Fruit fly (Drosophila melanogaster) whole organism, embryonic: Measurements from ENCODE around the gene CG15446.

Experiments used
- B-H2 ChIP-seq: fragments of 200-800 bp; sonication (Bioruptor generic); optimal IDR thresholded peaks from 2 replicates; lab custom pipeline; 2018; ENCODE audit warnings: missing biosample characterization, mild to moderate bottlenecking, missing genetic modification characterization
- BEAF-32 ChIP-seq: fragments of 200-800 bp; sonication (Bioruptor generic); optimal IDR thresholded peaks from 3 replicates; lab custom pipeline; 2017; ENCODE audit warnings: missing biosample characterization, missing genetic modification characterization, mild to moderate bottlenecking, moderate library complexity, missing genetic modification reagents
- CG10147 ChIP-seq: fragments of 200-800 bp; sonication (Bioruptor generic); optimal IDR thresholded peaks from 2 replicates; lab custom pipeline; 2019; ENCODE audit warnings: missing biosample characterization, mild to moderate bottlenecking, missing genetic modification characterization, moderate library complexity
- CG10565 ChIP-seq: fragments of 200-800 bp; sonication (Bioruptor generic); optimal IDR thresholded peaks from 3 replicates; lab custom pipeline; 2016; ENCODE audit warnings: missing biosample characterization, mild to moderate bottlenecking, missing genetic modification characterization
- CG12236 ChIP-seq: fragments of 200-800 bp; sonication (Bioruptor generic); optimal IDR thresholded peaks from 2 replicates; lab custom pipeline; 2016; ENCODE audit warnings: missing biosample characterization, missing genetic modification characterization
- CG14441 ChIP-seq: fragments of 200-800 bp; sonication (Bioruptor generic); IDR thresholded peaks from 2 replicates; pipeline ENCODE4 v1.3.6; 2022; ENCODE audit warnings: missing biosample characterization, missing genetic modification characterization
- CG15601 ChIP-seq: fragments of 200-800 bp; sonication (Bioruptor generic); optimal IDR thresholded peaks from 3 replicates; lab custom pipeline; 2019; ENCODE audit warnings: missing biosample characterization, mild to moderate bottlenecking, missing genetic modification characterization, moderate library complexity
- CG18262 ChIP-seq: fragments of 200-800 bp; optimal IDR thresholded peaks from 3 replicates; lab custom pipeline; 2019; ENCODE audit warnings: missing biosample characterization, mild to moderate bottlenecking, missing genetic modification characterization, moderate library complexity
- CG18764 ChIP-seq: fragments of 200-800 bp; sonication (Bioruptor generic); optimal IDR thresholded peaks from 3 replicates; lab custom pipeline; 2016; ENCODE audit warnings: missing biosample characterization, missing genetic modification characterization
- CG3163 ChIP-seq: fragments of 200-800 bp; sonication (Bioruptor generic); optimal IDR thresholded peaks from 3 replicates; lab custom pipeline; 2016; ENCODE audit warnings: missing biosample characterization, missing genetic modification characterization
- CG3281 ChIP-seq: fragments of 200-800 bp; sonication (Bioruptor generic); optimal IDR thresholded peaks from 3 replicates; lab custom pipeline; 2017; ENCODE audit warnings: missing biosample characterization, mild to moderate bottlenecking, missing genetic modification characterization
- CG3726 ChIP-seq: fragments of 200-800 bp; sonication (Bioruptor generic); IDR thresholded peaks from 3 replicates; pipeline ENCODE4, ENCODE4 v1.3.6; 2022; ENCODE audit warnings: missing biosample characterization, missing genetic modification characterization
- CG3838 ChIP-seq: fragments of 200-800 bp; sonication (Bioruptor generic); optimal IDR thresholded peaks from 3 replicates; lab custom pipeline; 2016; ENCODE audit warnings: missing biosample characterization, missing genetic modification characterization
- CG4404 ChIP-seq: fragments of 200-800 bp; sonication (Bioruptor generic); IDR thresholded peaks from 2 replicates; pipeline ENCODE4 v1.3.6; 2022; ENCODE audit warnings: missing biosample characterization, missing genetic modification characterization
- CG4617 ChIP-seq: fragments of 200-800 bp; sonication (Bioruptor generic); optimal IDR thresholded peaks from 3 replicates; lab custom pipeline; 2016; ENCODE audit warnings: missing biosample characterization, missing genetic modification characterization, borderline replicate concordance
- CG5953 ChIP-seq: fragments of 200-800 bp; sonication (Bioruptor generic); IDR thresholded peaks from 2 replicates; pipeline ENCODE4 v1.3.6; 2022; ENCODE audit warnings: missing biosample characterization, missing genetic modification characterization
- CG6791 ChIP-seq: fragments of 200-800 bp; sonication (Bioruptor generic); IDR thresholded peaks from 3 replicates; pipeline ENCODE4 v1.3.6; 2022; ENCODE audit warnings: missing biosample characterization, missing genetic modification characterization; ENCODE audit not compliant: partially characterized antibody
- CTCF ChIP-seq: fragments of 200-800 bp; sonication (Bioruptor generic); optimal IDR thresholded peaks from 2 replicates; lab custom pipeline; 2017; ENCODE audit warnings: missing biosample characterization, mild to moderate bottlenecking, missing genetic modification characterization, moderate library complexity
- CrebB ChIP-seq: fragments of 200-800 bp; sonication (Bioruptor generic); optimal IDR thresholded peaks from 3 replicates; lab custom pipeline; 2018; ENCODE audit warnings: missing biosample characterization, mild to moderate bottlenecking, missing genetic modification characterization
- Eip74EF ChIP-seq, 2 experiments: fragments of 200-800 bp in 1 of 2; fragments of >200 bp in 1 of 2; sonication (Bioruptor generic) in 1 of 2; optimal IDR thresholded peaks; 2 replicates each; lab custom pipeline; 2017 to 2019; ENCODE audit warnings: missing biosample characterization in 2 of 2, missing genetic modification characterization in 2 of 2, mild to moderate bottlenecking in 1 of 2, moderate library complexity in 1 of 2
- GATAe ChIP-seq: fragments of 200-800 bp; sonication (Bioruptor generic); conservative IDR thresholded peaks from 2 replicates; pipeline ENCODE4 v1.3.6; 2022; ENCODE audit warnings: missing biosample characterization, missing genetic modification characterization
- H15 ChIP-seq: fragments of 200-800 bp; sonication (Bioruptor generic); IDR thresholded peaks from 3 replicates; pipeline ENCODE4 v1.3.6; 2022; ENCODE audit warnings: missing biosample characterization, missing genetic modification characterization
- HHEX ChIP-seq: fragments of 200-800 bp; sonication (Bioruptor generic); optimal IDR thresholded peaks from 3 replicates; lab custom pipeline; 2017; ENCODE audit warnings: missing biosample characterization, mild to moderate bottlenecking, missing genetic modification characterization, missing genetic modification reagents
- Hmr ChIP-seq: fragments of 200-800 bp; sonication (Bioruptor generic); optimal IDR thresholded peaks from 3 replicates; lab custom pipeline; 2017; ENCODE audit warnings: mild to moderate bottlenecking, missing biosample characterization, missing genetic modification reagents, missing genetic modification characterization
- Jarid2 ChIP-seq: fragments of 200-800 bp; sonication (Bioruptor generic); optimal IDR thresholded peaks from 3 replicates; lab custom pipeline; 2017; ENCODE audit warnings: mild to moderate bottlenecking, missing biosample characterization, missing genetic modification reagents, missing genetic modification characterization
- Lhr ChIP-seq: fragments of 200-800 bp; sonication (Bioruptor generic); optimal IDR thresholded peaks from 3 replicates; lab custom pipeline; 2017; ENCODE audit warnings: mild to moderate bottlenecking, missing biosample characterization, missing genetic modification reagents, missing genetic modification characterization
- Nf-YA ChIP-seq: fragments of 200-800 bp; sonication (Bioruptor generic); IDR thresholded peaks from 2 replicates; pipeline ENCODE4 v1.3.6; 2022; ENCODE audit warnings: missing biosample characterization, missing genetic modification characterization
- Sox102F ChIP-seq: fragments of 200-800 bp; sonication (Bioruptor generic); optimal IDR thresholded peaks from 2 replicates; lab custom pipeline; 2018; ENCODE audit warnings: missing biosample characterization, mild to moderate bottlenecking, missing genetic modification characterization, moderate library complexity
- Vsx1 ChIP-seq: fragments of 200-800 bp; sonication (Bioruptor generic); optimal IDR thresholded peaks from 2 replicates; lab custom pipeline; 2017; ENCODE audit warnings: missing biosample characterization, mild to moderate bottlenecking, missing genetic modification characterization, missing genetic modification reagents
- caup ChIP-seq: fragments of 200-800 bp; sonication (Bioruptor generic); optimal IDR thresholded peaks from 3 replicates; lab custom pipeline; 2017; ENCODE audit warnings: missing biosample characterization, mild to moderate bottlenecking, missing genetic modification characterization, moderate library complexity; ENCODE audit not compliant: severe bottlenecking
- dpn ChIP-seq, 2 experiments: fragments of 200-800 bp; sonication (Bioruptor generic); optimal IDR thresholded peaks; 3 replicates each; lab custom pipeline; 2016; ENCODE audit warnings: missing biosample characterization in 2 of 2, missing genetic modification characterization in 2 of 2
- exex ChIP-seq: fragments of 200-800 bp; sonication (Bioruptor generic); optimal IDR thresholded peaks from 4 replicates; lab custom pipeline; 2018; ENCODE audit warnings: missing biosample characterization, mild to moderate bottlenecking, missing genetic modification characterization, moderate library complexity
- ftz-f1 ChIP-seq: fragments of 200-800 bp; sonication (Bioruptor generic); optimal IDR thresholded peaks from 2 replicates; lab custom pipeline; 2016; ENCODE audit warnings: missing biosample characterization, missing genetic modification characterization
- gsb ChIP-seq: fragments of 200-800 bp; sonication (Bioruptor generic); IDR thresholded peaks from 2 replicates; pipeline ENCODE4 v1.3.6; 2022; ENCODE audit warnings: missing biosample characterization, missing genetic modification characterization
- insv ChIP-seq, 2 experiments: fragments of 200-800 bp; sonication (Bioruptor generic); optimal IDR thresholded peaks; 3 replicates each; lab custom pipeline; 2016 to 2018; ENCODE audit warnings: missing biosample characterization in 2 of 2, missing genetic modification characterization in 2 of 2
- kah ChIP-seq: fragments of 200-800 bp; sonication (Bioruptor generic); optimal IDR thresholded peaks from 2 replicates; lab custom pipeline; 2018; ENCODE audit warnings: missing biosample characterization, mild to moderate bottlenecking, missing genetic modification characterization
- knrl ChIP-seq: fragments of 200-800 bp; sonication (Bioruptor generic); IDR thresholded peaks from 3 replicates; pipeline ENCODE4 v1.3.6; 2022; ENCODE audit warnings: missing biosample characterization, missing genetic modification characterization; ENCODE audit not compliant: partially characterized antibody
- mirr ChIP-seq: fragments of 200-800 bp; sonication (Bioruptor generic); optimal IDR thresholded peaks from 3 replicates; lab custom pipeline; 2018; ENCODE audit warnings: missing biosample characterization, mild to moderate bottlenecking, missing genetic modification characterization
- nau ChIP-seq: fragments of 200-800 bp; sonication (Bioruptor generic); optimal IDR thresholded peaks from 3 replicates; lab custom pipeline; 2017; ENCODE audit warnings: missing biosample characterization, mild to moderate bottlenecking, missing genetic modification characterization, missing genetic modification reagents
- otp ChIP-seq: fragments of 200-800 bp; sonication (Bioruptor generic); IDR thresholded peaks from 3 replicates; pipeline ENCODE4, ENCODE4 v1.3.6; 2022; ENCODE audit warnings: missing biosample characterization, missing genetic modification characterization
- p53 ChIP-seq: fragments of 200-800 bp; sonication (Bioruptor generic); optimal IDR thresholded peaks from 2 replicates; lab custom pipeline; 2016; ENCODE audit warnings: missing biosample characterization, missing genetic modification characterization
- salm ChIP-seq: fragments of 200-800 bp; sonication (Bioruptor generic); optimal IDR thresholded peaks from 2 replicates; lab custom pipeline; 2018; ENCODE audit warnings: missing biosample characterization, mild to moderate bottlenecking, missing genetic modification characterization
- sens ChIP-seq: fragments of 200-800 bp; sonication (Bioruptor generic); peaks from one replicate; lab custom pipeline; 2016; ENCODE audit warnings: missing biosample characterization, missing genetic modification characterization
- sim ChIP-seq: fragments of 200-800 bp; sonication (Bioruptor generic); IDR thresholded peaks from 2 replicates; pipeline ENCODE4 v1.3.6; 2022; ENCODE audit warnings: missing biosample characterization, missing genetic modification characterization
- slou ChIP-seq: fragments of 200-800 bp; sonication (Bioruptor generic); optimal IDR thresholded peaks from 3 replicates; lab custom pipeline; 2016; ENCODE audit warnings: missing biosample characterization, missing genetic modification characterization
- tap ChIP-seq: fragments of 200-800 bp; optimal IDR thresholded peaks from 3 replicates; lab custom pipeline; 2019; ENCODE audit warnings: missing biosample characterization, mild to moderate bottlenecking, missing genetic modification characterization, moderate library complexity
- twi ChIP-seq: fragments of 200-800 bp; optimal IDR thresholded peaks from 2 replicates; lab custom pipeline; 2019; ENCODE audit warnings: missing biosample characterization, mild to moderate bottlenecking, missing genetic modification characterization, moderate library complexity
- vvl ChIP-seq: fragments of 200-800 bp; sonication (Bioruptor generic); IDR thresholded peaks from 2 replicates; pipeline ENCODE4 v1.3.6; 2022; ENCODE audit warnings: missing biosample characterization, missing genetic modification characterization

Gene CG15446

dm6 chrX:21053099-21053715 is 48.8 kb downstream of the CG15446 start (continued):
- TF ChIP-seq kah (GFP tag; lab: Kevin White, UChicago) (peak; percentile 77), p53 (peak; percentile 61), CG4617 (GFP tag; lab: Kevin White, UChicago) (peak; percentile 43), salm (tag; lab: Kevin White, UChicago) (peak; percentile 60), tap (tag; lab: Kevin White, UChicago) (peak; percentile 55), Jarid2 (GFP tag; lab: Kevin White, UChicago) (peak; percentile 58), CG10147 (GFP tag; lab: Kevin White, UChicago) (peak; percentile 59), CG5953 (GFP tag; lab: Robert Waterston, UW) (no peak), CG18764 (GFP tag; lab: Kevin White, UChicago) (peak; percentile 67), CG3838 (peak; percentile 3), CG12236 (GFP tag; lab: Kevin White, UChicago) (peak; percentile 73), CG15601 (peak; percentile 56), BEAF-32 (GFP tag; lab: Kevin White, UChicago) (peak; percentile 86), nau (GFP tag; lab: Kevin White, UChicago) (peak; percentile 84), twi (peak; percentile 44)

DNA sequence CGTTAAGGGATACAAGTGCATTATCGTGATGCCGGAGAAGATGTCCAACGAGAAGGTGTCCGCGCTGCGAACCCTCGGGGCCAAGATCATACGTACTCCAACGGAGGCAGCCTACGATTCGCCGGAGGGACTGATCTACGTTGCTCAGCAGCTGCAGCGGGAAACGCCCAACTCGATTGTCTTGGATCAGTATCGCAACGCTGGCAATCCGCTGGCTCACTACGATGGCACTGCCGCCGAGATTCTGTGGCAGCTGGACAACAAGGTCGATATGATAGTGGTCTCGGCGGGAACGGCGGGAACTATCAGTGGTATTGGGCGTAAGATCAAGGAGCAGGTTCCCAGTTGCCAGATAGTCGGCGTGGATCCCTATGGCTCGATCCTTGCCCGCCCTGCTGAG is 54.3 kb downstream of the CG15446 start:
- TF ChIP-seq gsb: no peak
- TF ChIP-seq Hmr (GFP tag; lab: Kevin White, UChicago): no peak
- TF ChIP-seq Eip74EF (GFP tag; optimal IDR thresholded peaks at IDR 0.05; lab: Kevin White, UChicago): no peak
- TF ChIP-seq B-H2 (GFP tag; lab: Kevin White, UChicago): no peak
- no peak for TF ChIP-seq dpn (GFP tag; optimal IDR thresholded peaks at IDR 0.05; lab: Kevin White, UChicago)
- no peak for TF ChIP-seq sim (GFP tag; lab: Robert Waterston, UW)
- no peak for TF ChIP-seq GATAe
- TF ChIP-seq, all 482 proteins: peak for 0

dm6 chrX:21046141-21046540 is 55.9 kb downstream of the CG15446 start:
- TF ChIP-seq Vsx1 (GFP tag; lab: Kevin White, UChicago) (no peak), otp (GFP tag; lab: Robert Waterston, UW) (no peak), Nf-YA (GFP tag; lab: Robert Waterston, UW) (no peak), ftz-f1 (GFP tag; lab: Kevin White, UChicago) (no peak), CG6791 (GFP tag; lab: Robert Waterston, UW) (no peak), CG4404 (GFP tag; lab: Robert Waterston, UW) (no peak), tap (tag; lab: Kevin White, UChicago) (no peak), CG14441 (no peak), GATAe (0 out of 2 replicates have a peak, but pooled peaks have one; percentile 11), CG3163 (GFP tag; lab: Kevin White, UChicago) (no peak), H15 (no peak), sens (GFP tag; lab: Kevin White, UChicago) (peak; percentile 38), CG10565 (GFP tag; lab: Kevin White, UChicago) (no peak), mirr (GFP tag; lab: Kevin White, UChicago) (peak; percentile 26), CG18262 (tag; lab: Kevin White, UChicago) (no peak), caup (no peak), CG3281 (GFP tag; lab: Kevin White, UChicago) (no peak), CrebB (tag; lab: Kevin White, UChicago) (no peak), HHEX (GFP tag; lab: Kevin White, UChicago) (no peak), CTCF (GFP tag; lab: Kevin White, UChicago) (no peak), slou (GFP tag; lab: Kevin White, UChicago) (no peak), vvl (no peak), Lhr (GFP tag; lab: Kevin White, UChicago) (no peak), exex (tag; lab: Kevin White, UChicago) (peak; percentile 71), knrl (GFP tag; lab: Robert Waterston, UW) (no peak), CG3726 (GFP tag; lab: Robert Waterston, UW) (no peak), insv (GFP tag; optimal IDR thresholded peaks at IDR 0.05; lab: Kevin White, UChicago) (no peak), Sox102F (no peak)
